Fruit fly (Drosophila melanogaster) whole organism, adult: ENCODE results near the gene CG42271.

Experiments
- CG11617 ChIP-seq: fragments of 200-800 bp; sonication (Bioruptor generic); optimal IDR thresholded peaks from 2 replicates; lab custom pipeline; 2017; ENCODE audit warnings: mild to moderate bottlenecking, missing biosample characterization, missing genetic modification reagents, missing genetic modification characterization
- CG12768 ChIP-seq: fragments of 200-800 bp; sonication (Bioruptor generic); optimal IDR thresholded peaks from 2 replicates; lab custom pipeline; 2017; ENCODE audit warnings: missing biosample characterization, missing genetic modification characterization, mild to moderate bottlenecking, moderate library complexity, missing genetic modification reagents
- CG14711 ChIP-seq: fragments of 200-800 bp; sonication (Bioruptor generic); optimal IDR thresholded peaks from 2 replicates; lab custom pipeline; 2018; ENCODE audit warnings: missing biosample characterization, mild to moderate bottlenecking, missing genetic modification characterization, moderate library complexity
- CG1620 ChIP-seq: fragments of 200-800 bp; sonication (Bioruptor generic); optimal IDR thresholded peaks from 2 replicates; lab custom pipeline; 2016; ENCODE audit warnings: missing biosample characterization, missing genetic modification characterization
- CG33017 ChIP-seq: fragments of 200-800 bp; sonication (Bioruptor generic); optimal IDR thresholded peaks from 2 replicates; lab custom pipeline; 2018; ENCODE audit warnings: missing biosample characterization, mild to moderate bottlenecking, missing genetic modification characterization, moderate library complexity
- CG5204 ChIP-seq: fragments of 200-800 bp; sonication (Bioruptor generic); optimal IDR thresholded peaks from 2 replicates; lab custom pipeline; 2016; ENCODE audit warnings: missing biosample characterization, missing genetic modification characterization
- CG7045 ChIP-seq: fragments of 200-800 bp; sonication (Bioruptor generic); optimal IDR thresholded peaks from 2 replicates; lab custom pipeline; 2017; ENCODE audit warnings: missing biosample characterization, mild to moderate bottlenecking, missing genetic modification characterization
- CG7101 ChIP-seq: fragments of 200-800 bp; sonication (Bioruptor generic); optimal IDR thresholded peaks from 2 replicates; lab custom pipeline; 2018; ENCODE audit warnings: missing biosample characterization, mild to moderate bottlenecking, missing genetic modification characterization, moderate library complexity
- Clk ChIP-seq: fragments of 200-800 bp; sonication (Bioruptor generic); optimal IDR thresholded peaks from 2 replicates; lab custom pipeline; 2017; ENCODE audit warnings: missing biosample characterization, missing genetic modification characterization
- Crg-1 ChIP-seq: fragments of 200-800 bp; sonication (Bioruptor generic); optimal IDR thresholded peaks from 2 replicates; lab custom pipeline; 2016; ENCODE audit warnings: missing biosample characterization, missing genetic modification characterization
- Hr96 ChIP-seq: fragments of 200-800 bp; sonication (Bioruptor generic); optimal IDR thresholded peaks from 2 replicates; lab custom pipeline; 2016; ENCODE audit warnings: missing biosample characterization, missing genetic modification characterization
- Mnt ChIP-seq: fragments of 200-800 bp; sonication (Bioruptor generic); optimal IDR thresholded peaks from 2 replicates; lab custom pipeline; 2016; ENCODE audit warnings: missing biosample characterization, mild to moderate bottlenecking, missing genetic modification characterization
- bab1 ChIP-seq: fragments of 200-800 bp; sonication (Bioruptor generic); optimal IDR thresholded peaks from 3 replicates; lab custom pipeline; 2019; ENCODE audit warnings: missing biosample characterization, mild to moderate bottlenecking, missing genetic modification characterization, moderate library complexity
- cic ChIP-seq: fragments of 200-800 bp; sonication (Bioruptor generic); optimal IDR thresholded peaks from 2 replicates; lab custom pipeline; 2017; ENCODE audit warnings: missing biosample characterization, mild to moderate bottlenecking, missing genetic modification characterization, moderate library complexity
- cnc ChIP-seq, 2 experiments: fragments of >200 bp; optimal IDR thresholded peaks; 2 replicates each; lab custom pipeline; 2017
- kay ChIP-seq: fragments of 200-800 bp; sonication (Bioruptor generic); peaks from one replicate; lab custom pipeline; 2016; ENCODE audit warnings: missing biosample characterization, missing genetic modification characterization, borderline replicate concordance
- ovo ChIP-seq: fragments of 200-800 bp; sonication (Bioruptor generic); optimal IDR thresholded peaks from 2 replicates; lab custom pipeline; 2016; ENCODE audit warnings: missing biosample characterization, missing genetic modification characterization
- pad ChIP-seq: fragments of 200-800 bp; sonication (Bioruptor generic); optimal IDR thresholded peaks from 3 replicates; lab custom pipeline; 2017; ENCODE audit warnings: missing biosample characterization, missing genetic modification characterization, mild to moderate bottlenecking, moderate library complexity, missing genetic modification reagents
- tj ChIP-seq: fragments of 200-800 bp; sonication (Bioruptor generic); optimal IDR thresholded peaks from 3 replicates; lab custom pipeline; 2017; ENCODE audit warnings: missing biosample characterization, mild to moderate bottlenecking, missing genetic modification characterization, moderate library complexity
- toe ChIP-seq: fragments of 200-800 bp; sonication (Bioruptor generic); optimal IDR thresholded peaks from 2 replicates; lab custom pipeline; 2016; ENCODE audit warnings: missing biosample characterization, missing genetic modification characterization

Gene CG42271

DNA sequence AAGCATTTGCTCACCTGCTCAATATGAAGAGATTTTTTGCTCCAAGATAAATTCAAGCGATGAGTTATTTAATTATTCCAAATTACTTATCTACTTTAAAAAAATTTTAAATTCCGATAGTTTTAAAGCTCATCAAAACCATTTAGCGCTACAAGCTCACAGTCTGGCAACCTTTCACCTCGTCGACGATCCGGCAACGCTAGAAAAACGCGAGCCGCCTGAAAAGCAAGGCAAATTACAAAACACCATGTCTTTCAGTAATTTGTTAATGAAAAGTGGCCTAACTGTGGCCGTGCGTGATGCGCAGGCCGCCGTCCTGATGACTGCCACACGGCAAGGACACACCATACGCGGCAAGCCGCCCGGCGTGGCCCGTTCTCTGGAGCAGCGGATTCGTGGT, 7.8 kb downstream of the CG42271 start, which contains the start of gene mRpL38:
TSS of gene mRpL38 (plus strand) at position 197 of the 400 bp plus-strand sequence.
- TF ChIP-seq Crg-1 (GFP tag; lab: Kevin White, UChicago): no peak
- TF ChIP-seq cic: no peak
- no peak for TF ChIP-seq tj
- TF ChIP-seq CG14711 (tag; lab: Kevin White, UChicago): no peak
- no peak for TF ChIP-seq Hr96
- no peak for TF ChIP-seq pad (GFP tag; lab: Kevin White, UChicago)
- TF ChIP-seq CG12768 (GFP tag; lab: Kevin White, UChicago): no peak
- TF ChIP-seq CG7045 (GFP tag; lab: Kevin White, UChicago): no peak
- no peak for TF ChIP-seq ovo (GFP tag; lab: Kevin White, UChicago)
- no peak for TF ChIP-seq Clk (GFP tag; lab: Kevin White, UChicago)
- TF ChIP-seq CG11617 (GFP tag; lab: Kevin White, UChicago): no peak
- no peak for TF ChIP-seq CG1620
- no peak for TF ChIP-seq bab1
- TF ChIP-seq CG5204: no peak
- no peak for TF ChIP-seq kay (GFP tag; lab: Kevin White, UChicago)
- TF ChIP-seq cnc (optimal IDR thresholded peaks at IDR 0.05; lab: Kevin White, UChicago): no peak
- TF ChIP-seq toe (GFP tag; lab: Kevin White, UChicago): no peak
- no peak for TF ChIP-seq CG33017 (tag; lab: Kevin White, UChicago)

- TF ChIP-seq CG1620 (no peak), ovo (GFP tag; lab: Kevin White, UChicago) (peak; percentile 76), pad (GFP tag; lab: Kevin White, UChicago) (peak; percentile 55), cnc (optimal IDR thresholded peaks at IDR 0.05; lab: Kevin White, UChicago) (no peak), CG5204 (no peak)
Observed at dm6 chrX:14225665-14226064, 8.2 kb downstream of the CG42271 start, which contains the start of gene CG11674. TSS of gene CG11674 (minus strand) at chrX:14225879.

DNA sequence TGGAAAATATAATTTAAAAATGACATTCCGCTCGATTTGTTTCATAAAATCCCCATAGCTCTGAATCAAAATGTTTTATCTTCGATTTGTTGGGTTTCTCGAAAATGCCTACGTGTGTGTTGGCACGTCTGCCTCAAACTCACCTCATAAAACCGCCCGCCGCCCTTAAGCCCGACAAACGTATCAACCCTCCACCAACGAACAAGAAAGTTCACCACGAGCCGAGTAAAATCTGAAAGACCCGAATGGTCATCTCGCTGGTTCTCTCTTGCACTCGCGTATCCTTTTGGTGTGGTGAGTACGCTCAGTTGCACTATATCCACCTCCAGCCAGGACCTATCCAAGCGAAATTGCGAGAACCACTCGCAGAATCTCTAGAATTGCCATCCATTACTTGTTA, 11.9 kb downstream of the CG42271 start:
- TF ChIP-seq Crg-1 (GFP tag; lab: Kevin White, UChicago) (no peak), CG11617 (GFP tag; lab: Kevin White, UChicago) (no peak), tj (peak; percentile 6), CG7045 (GFP tag; lab: Kevin White, UChicago) (no peak)

DNA sequence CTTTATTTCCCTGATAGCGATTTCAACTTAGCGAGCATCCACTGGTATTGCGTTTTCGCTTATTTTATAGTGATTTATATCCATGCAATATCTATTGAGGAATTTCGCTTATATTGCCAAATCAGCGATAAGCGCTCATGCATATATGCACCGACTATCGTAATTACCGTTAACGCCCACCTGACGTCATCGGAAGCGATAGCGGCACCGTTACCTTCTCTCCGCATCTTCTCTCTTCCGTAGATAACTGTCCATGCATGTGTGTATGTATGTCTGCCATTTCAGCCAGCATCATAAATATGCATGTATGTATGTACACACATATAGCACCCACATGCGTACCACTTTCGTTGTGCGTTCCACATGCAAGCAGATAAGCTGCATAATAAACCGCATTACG, 12.7 kb downstream of the CG42271 start:
- TF ChIP-seq CG12768 (GFP tag; lab: Kevin White, UChicago) (no peak), CG5204 (no peak), kay (GFP tag; lab: Kevin White, UChicago) (no peak), Clk (GFP tag; lab: Kevin White, UChicago) (no peak), cnc (optimal IDR thresholded peaks at IDR 0.05; lab: Kevin White, UChicago) (no peak), bab1 (peak; percentile 9), tj (no peak), CG7101 (tag; lab: Kevin White, UChicago) (no peak), CG14711 (tag; lab: Kevin White, UChicago) (no peak), cic (no peak), pad (GFP tag; lab: Kevin White, UChicago) (peak; percentile 51), ovo (GFP tag; lab: Kevin White, UChicago) (peak; percentile 94), Crg-1 (GFP tag; lab: Kevin White, UChicago) (no peak)

DNA sequence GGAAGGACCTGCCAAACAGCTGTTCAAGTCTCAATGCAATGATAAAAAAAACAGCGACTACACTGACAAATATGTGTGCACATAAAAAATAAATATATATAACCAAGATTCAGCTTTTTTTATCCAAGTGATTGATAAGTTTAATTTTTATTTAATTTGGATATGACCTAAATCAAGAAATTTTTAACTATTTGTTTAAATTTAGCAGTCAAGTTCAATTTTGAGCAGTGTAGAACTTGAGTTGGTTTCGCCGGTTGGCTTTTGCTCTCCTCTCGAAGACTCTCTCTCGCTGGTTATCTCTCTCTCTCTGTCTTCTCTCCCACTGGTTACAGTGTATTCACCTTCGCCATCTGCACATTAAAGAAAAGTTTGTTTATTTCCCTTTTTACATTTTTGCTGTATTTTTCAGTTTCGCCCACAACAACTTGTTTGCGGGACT, 15.8 kb downstream of the CG42271 start:
- TF ChIP-seq CG12768 (GFP tag; lab: Kevin White, UChicago) (peak; percentile 40), toe (GFP tag; lab: Kevin White, UChicago) (peak; percentile 29), cic (no peak), bab1 (peak; percentile 92), CG7045 (GFP tag; lab: Kevin White, UChicago) (peak; percentile 71), Crg-1 (GFP tag; lab: Kevin White, UChicago) (no peak), CG33017 (tag; lab: Kevin White, UChicago) (peak; percentile 65), CG1620 (peak; percentile 38), kay (GFP tag; lab: Kevin White, UChicago) (no peak), ovo (GFP tag; lab: Kevin White, UChicago) (no peak), CG11617 (GFP tag; lab: Kevin White, UChicago) (peak; percentile 68), CG14711 (tag; lab: Kevin White, UChicago) (peak; percentile 86), CG5204 (no peak), tj (peak; percentile 23), Mnt (GFP tag; lab: Kevin White, UChicago) (no peak), Hr96 (peak; percentile 4), CG7101 (tag; lab: Kevin White, UChicago) (peak; percentile 83), Clk (GFP tag; lab: Kevin White, UChicago) (no peak), cnc (optimal IDR thresholded peaks at IDR 0.05; lab: Kevin White, UChicago) (no peak), pad (GFP tag; lab: Kevin White, UChicago) (peak; percentile 52)

DNA sequence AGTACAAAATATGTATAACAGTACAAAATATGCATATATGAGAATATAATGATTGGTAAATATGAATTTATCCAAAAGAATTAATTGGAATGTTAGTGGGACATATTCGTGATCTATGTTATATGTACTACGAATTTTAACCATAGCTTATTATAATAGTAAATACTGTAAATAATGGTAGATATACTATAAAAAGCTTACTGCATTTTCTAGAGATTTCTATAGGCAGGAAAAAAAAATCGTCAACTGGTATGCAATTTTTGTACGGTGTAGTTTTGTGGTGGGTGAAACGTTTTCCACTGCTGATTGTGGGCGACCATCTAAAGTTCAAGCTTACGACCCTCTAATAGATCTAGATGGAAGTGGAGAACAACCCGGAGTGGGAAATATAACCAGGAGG, 17.0 kb downstream of the CG42271 start:
- TF ChIP-seq CG14711 (tag; lab: Kevin White, UChicago): no peak
- no peak for TF ChIP-seq cnc (optimal IDR thresholded peaks at IDR 0.05; lab: Kevin White, UChicago)
- TF ChIP-seq CG7045 (GFP tag; lab: Kevin White, UChicago): no peak
- TF ChIP-seq CG33017 (tag; lab: Kevin White, UChicago): no peak
- no peak for TF ChIP-seq bab1
- no peak for TF ChIP-seq Hr96
- no peak for TF ChIP-seq pad (GFP tag; lab: Kevin White, UChicago)
- TF ChIP-seq tj: no peak
- TF ChIP-seq CG12768 (GFP tag; lab: Kevin White, UChicago): no peak
- TF ChIP-seq Mnt (GFP tag; lab: Kevin White, UChicago): no peak
- TF ChIP-seq cic: no peak
- TF ChIP-seq kay (GFP tag; lab: Kevin White, UChicago): no peak
- TF ChIP-seq CG1620: no peak
- no peak for TF ChIP-seq CG5204
- TF ChIP-seq CG11617 (GFP tag; lab: Kevin White, UChicago): no peak
- TF ChIP-seq toe (GFP tag; lab: Kevin White, UChicago): no peak
- no peak for TF ChIP-seq ovo (GFP tag; lab: Kevin White, UChicago)
- no peak for TF ChIP-seq Clk (GFP tag; lab: Kevin White, UChicago)
